ENCODE assay signal across 1 fruit fly cellular context in the genomic region with DNA sequence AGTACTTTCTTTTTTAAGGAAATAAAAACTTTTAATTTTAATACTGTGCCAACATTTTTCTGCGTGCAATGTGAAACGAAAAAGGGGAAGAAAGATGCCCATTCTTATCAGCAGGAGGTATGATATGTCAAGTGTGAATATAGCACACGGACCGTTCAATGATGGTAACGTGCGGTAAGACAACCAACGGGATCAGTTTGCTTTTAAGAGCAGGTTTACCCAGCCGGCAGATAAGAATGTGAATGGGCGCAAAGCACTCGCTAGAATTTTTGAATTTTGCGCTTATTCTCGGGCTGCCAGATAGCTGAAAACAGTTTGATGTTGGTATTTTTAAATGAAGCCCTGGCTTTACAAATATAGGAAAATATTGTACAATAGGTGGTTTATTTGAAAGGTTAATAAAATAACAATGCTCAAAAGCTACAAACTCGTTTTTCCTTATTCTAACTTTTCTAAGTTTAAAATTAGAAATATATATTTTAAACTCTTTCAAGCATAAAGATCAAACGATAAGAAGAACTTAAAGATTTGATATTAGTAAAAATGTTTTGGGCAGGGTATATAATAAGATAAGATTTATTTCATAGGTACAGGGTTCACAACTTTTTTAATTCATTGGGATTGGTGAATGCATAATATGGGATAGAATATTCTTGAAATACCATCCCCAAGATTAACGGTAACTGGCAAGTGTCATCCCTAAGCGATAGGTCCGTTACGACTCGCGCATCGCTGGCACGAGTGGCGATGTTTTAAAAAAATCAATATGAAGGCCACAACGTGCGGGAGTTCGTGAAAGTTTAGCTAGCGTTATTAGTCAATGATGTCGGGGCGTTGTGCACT.
TF ChIP-seq lines count a peak whose summit lies in the region.

A gene (plus strand): TSS at position 717 of the 843 bp plus-strand sequence.

TF ChIP-seq in whole organism, embryonic, 481 proteins besides CTCF, POLR2A, EP300 and RAD21 (continued from another document and continues in another):
- TF ChIP-seq hkb (optimal IDR thresholded peaks at IDR 0.05; lab: Kevin White, UChicago) = no peak
- no peak for TF ChIP-seq hkb (GFP tag; IDR thresholded peaks at IDR 0.05; lab: Robert Waterston, UW)
- peak; percentile 2 for TF ChIP-seq trem (tag; optimal IDR thresholded peaks at IDR 0.05; lab: Kevin White, UChicago)
- TF ChIP-seq CG7928 (GFP tag; optimal IDR thresholded peaks at IDR 0.05; lab: Kevin White, UChicago) = peak; percentile 80
- TF ChIP-seq maf-S (GFP tag; optimal IDR thresholded peaks at IDR 0.05; lab: Kevin White, UChicago) = no peak
- peak; percentile 41; the same call in 1 of the 2 replicates for TF ChIP-seq ato (GFP tag; IDR thresholded peaks at IDR 0.05; lab: Robert Waterston, UW; ENCODE audit: partially characterized antibody)
- TF ChIP-seq lmd (GFP tag; IDR thresholded peaks at IDR 0.05; lab: Robert Waterston, UW) = peak; percentile 34; the same call in 1 of the 2 replicates
- TF ChIP-seq CG34422 (GFP tag; IDR thresholded peaks at IDR 0.05; lab: Robert Waterston, UW) = peak; percentile 62; the same call in 2 of the 3 replicates
- peak; percentile 31 for TF ChIP-seq dmrt11E (tag; optimal IDR thresholded peaks at IDR 0.05; lab: Kevin White, UChicago)
- TF ChIP-seq sens-2 (GFP tag; IDR thresholded peaks at IDR 0.05; lab: Robert Waterston, UW) = no peak
- peak; percentile 45 for TF ChIP-seq CG15696 (tag; optimal IDR thresholded peaks at IDR 0.05; lab: Kevin White, UChicago)
- TF ChIP-seq CG33213 (GFP tag; optimal IDR thresholded peaks at IDR 0.05; lab: Kevin White, UChicago) = peak; percentile 5
- TF ChIP-seq dpn (GFP tag; optimal IDR thresholded peaks at IDR 0.05; lab: Kevin White, UChicago) = peak; percentile 27 to 61
- TF ChIP-seq amos (GFP tag; IDR thresholded peaks at IDR 0.05; lab: Robert Waterston, UW; ENCODE audit: partially characterized antibody) = peak; percentile 78
- TF ChIP-seq hb (GFP tag; IDR thresholded peaks at IDR 0.05; lab: Robert Waterston, UW; ENCODE audit: partially characterized antibody) = peak; percentile 74
- no peak for TF ChIP-seq CG10431 (GFP tag; optimal IDR thresholded peaks at IDR 0.05; lab: Kevin White, UChicago)
- peak; percentile 77 for TF ChIP-seq CG30403 (GFP tag; optimal IDR thresholded peaks at IDR 0.05; lab: Kevin White, UChicago)
- no peak for TF ChIP-seq CG3995 (GFP tag; optimal IDR thresholded peaks at IDR 0.05; lab: Kevin White, UChicago)
- TF ChIP-seq HLHmδ (GFP tag; optimal IDR thresholded peaks at IDR 0.05; lab: Kevin White, UChicago) = no peak
- TF ChIP-seq CG16815 (GFP tag; optimal IDR thresholded peaks at IDR 0.05; lab: Kevin White, UChicago) = no peak
- no peak for TF ChIP-seq CG3281 (GFP tag; optimal IDR thresholded peaks at IDR 0.05; lab: Kevin White, UChicago)
- TF ChIP-seq inv (GFP tag; IDR thresholded peaks at IDR 0.05; lab: Robert Waterston, UW; ENCODE audit: partially characterized antibody) = peak; percentile 63
- peak; percentile 52 for TF ChIP-seq stwl (tag; optimal IDR thresholded peaks at IDR 0.05; lab: Kevin White, UChicago)
- TF ChIP-seq PHDP (tag; optimal IDR thresholded peaks at IDR 0.05; lab: Kevin White, UChicago) = peak; percentile 36
- no peak for TF ChIP-seq peb (GFP tag; IDR thresholded peaks at IDR 0.05; lab: Robert Waterston, UW)
- TF ChIP-seq eyg (GFP tag; optimal IDR thresholded peaks at IDR 0.05; lab: Kevin White, UChicago) = no peak
- no peak for TF ChIP-seq Antp (GFP tag; optimal IDR thresholded peaks at IDR 0.05; lab: Kevin White, UChicago)
- no peak for TF ChIP-seq Asciz (GFP tag; optimal IDR thresholded peaks at IDR 0.05; lab: Kevin White, UChicago)
- no peak for TF ChIP-seq Dad (GFP tag; optimal IDR thresholded peaks at IDR 0.05; lab: Kevin White, UChicago)
- 0 out of 2 replicates have a peak, but pooled peaks have one; percentile 34 for TF ChIP-seq CG6689 (GFP tag; IDR thresholded peaks at IDR 0.05; lab: Robert Waterston, UW)
- peak; percentile 70 for TF ChIP-seq CG11456 (GFP tag; IDR thresholded peaks at IDR 0.05; lab: Robert Waterston, UW)
- TF ChIP-seq Elba2 (GFP tag; optimal IDR thresholded peaks at IDR 0.05; lab: Kevin White, UChicago) = no peak
- TF ChIP-seq ci (GFP tag; IDR thresholded peaks at IDR 0.05; lab: Robert Waterston, UW) = no peak
- TF ChIP-seq CG6813 (GFP tag; optimal IDR thresholded peaks at IDR 0.05; lab: Kevin White, UChicago) = no peak
- no peak for TF ChIP-seq dati (GFP tag; IDR thresholded peaks at IDR 0.05; lab: Robert Waterston, UW)
- TF ChIP-seq Nf-YB (GFP tag; optimal IDR thresholded peaks at IDR 0.05; lab: Kevin White, UChicago) = no peak
- no peak for TF ChIP-seq Hand (GFP tag; optimal IDR thresholded peaks at IDR 0.05; lab: Kevin White, UChicago)
- TF ChIP-seq usp (GFP tag; optimal IDR thresholded peaks at IDR 0.05; lab: Kevin White, UChicago) = no peak
- peak; percentile 58 for TF ChIP-seq CG10462 (GFP tag; optimal IDR thresholded peaks at IDR 0.05; lab: Kevin White, UChicago)
- TF ChIP-seq CG31441 (GFP tag; IDR thresholded peaks at IDR 0.05; lab: Robert Waterston, UW) = no peak
- no peak for TF ChIP-seq CG4617 (GFP tag; optimal IDR thresholded peaks at IDR 0.05; lab: Kevin White, UChicago; ENCODE audit: borderline replicate concordance)
- peak; percentile 68 for TF ChIP-seq CG1602 (GFP tag; optimal IDR thresholded peaks at IDR 0.05; lab: Kevin White, UChicago)
- peak; percentile 86 for TF ChIP-seq Dll (GFP tag; IDR thresholded peaks at IDR 0.05; lab: Robert Waterston, UW; ENCODE audit: partially characterized antibody)
- peak; percentile 22 for TF ChIP-seq Deaf1 (tag; optimal IDR thresholded peaks at IDR 0.05; lab: Kevin White, UChicago)
- no peak for TF ChIP-seq CG9876 (GFP tag; optimal IDR thresholded peaks at IDR 0.05; lab: Kevin White, UChicago)
- TF ChIP-seq sd (tag; optimal IDR thresholded peaks at IDR 0.05; lab: Kevin White, UChicago) = no peak
- TF ChIP-seq br (optimal IDR thresholded peaks at IDR 0.05; lab: Kevin White, UChicago) = no peak
- TF ChIP-seq CG10209 (GFP tag; optimal IDR thresholded peaks at IDR 0.05; lab: Kevin White, UChicago) = peak; percentile 16
- TF ChIP-seq Hmr (GFP tag; optimal IDR thresholded peaks at IDR 0.05; lab: Kevin White, UChicago) = peak; percentile 53
- TF ChIP-seq Atf3 (GFP tag; optimal IDR thresholded peaks at IDR 0.05; lab: Kevin White, UChicago) = peak; percentile 18
- TF ChIP-seq zf30C (GFP tag; optimal IDR thresholded peaks at IDR 0.05; lab: Kevin White, UChicago) = no peak
- TF ChIP-seq CG31224 (GFP tag; IDR thresholded peaks at IDR 0.05; lab: Robert Waterston, UW) = no peak; the same call in 1 of the 2 replicates
- no peak for TF ChIP-seq Drgx (GFP tag; IDR thresholded peaks at IDR 0.05; lab: Robert Waterston, UW)
- TF ChIP-seq CG10654 (GFP tag; optimal IDR thresholded peaks at IDR 0.05; lab: Kevin White, UChicago) = peak; percentile 17
- 0 out of 2 replicates have a peak, but pooled peaks have one; percentile 37 for TF ChIP-seq Dref (GFP tag; IDR thresholded peaks at IDR 0.05; lab: Robert Waterston, UW)
- TF ChIP-seq ranshi (GFP tag; IDR thresholded peaks at IDR 0.05; lab: Robert Waterston, UW) = peak; percentile 34; the same call in 1 of the 2 replicates
- peak; percentile 31 for TF ChIP-seq CG7556 (GFP tag; optimal IDR thresholded peaks at IDR 0.05; lab: Kevin White, UChicago)
- peak; percentile 36 for TF ChIP-seq CG8944 (GFP tag; optimal IDR thresholded peaks at IDR 0.05; lab: Kevin White, UChicago)
- TF ChIP-seq sisA (GFP tag; IDR thresholded peaks at IDR 0.05; lab: Robert Waterston, UW) = peak; percentile 47
- TF ChIP-seq Oli (tag; optimal IDR thresholded peaks at IDR 0.05; lab: Kevin White, UChicago) = no peak
- TF ChIP-seq CG17568 (GFP tag; optimal IDR thresholded peaks at IDR 0.05; lab: Kevin White, UChicago) = no peak
- no peak for TF ChIP-seq YL-1 (GFP tag; optimal IDR thresholded peaks at IDR 0.05; lab: Kevin White, UChicago)
- TF ChIP-seq vfl (GFP tag; optimal IDR thresholded peaks at IDR 0.05; lab: Kevin White, UChicago) = no peak
- no peak for TF ChIP-seq ham (GFP tag; IDR thresholded peaks at IDR 0.05; lab: Robert Waterston, UW)
- TF ChIP-seq twi (tag; optimal IDR thresholded peaks at IDR 0.05; lab: Kevin White, UChicago) = no peak
- no peak for TF ChIP-seq Dfd (GFP tag; optimal IDR thresholded peaks at IDR 0.05; lab: Kevin White, UChicago)
- peak; percentile 20 for TF ChIP-seq gfzf (GFP tag; optimal IDR thresholded peaks at IDR 0.05; lab: Kevin White, UChicago)
- TF ChIP-seq CG17912 (GFP tag; optimal IDR thresholded peaks at IDR 0.05; lab: Kevin White, UChicago) = no peak
- peak; percentile 68 for TF ChIP-seq tin (GFP tag; optimal IDR thresholded peaks at IDR 0.05; lab: Kevin White, UChicago)
- TF ChIP-seq HLH4C (GFP tag; IDR thresholded peaks at IDR 0.05; lab: Robert Waterston, UW; ENCODE audit: partially characterized antibody) = peak; percentile 76
- peak; percentile 38 for TF ChIP-seq CG12942 (GFP tag; optimal IDR thresholded peaks at IDR 0.05; lab: Kevin White, UChicago)
- no peak for TF ChIP-seq Taf1 (GFP tag; IDR thresholded peaks at IDR 0.05; lab: Robert Waterston, UW)
- TF ChIP-seq Aef1 (GFP tag; IDR thresholded peaks at IDR 0.05; lab: Robert Waterston, UW) = peak; percentile 65
- peak; percentile 46 for TF ChIP-seq CG18262 (tag; optimal IDR thresholded peaks at IDR 0.05; lab: Kevin White, UChicago)
- TF ChIP-seq odd (GFP tag; optimal IDR thresholded peaks at IDR 0.05; lab: Kevin White, UChicago) = no peak
- TF ChIP-seq zfh1 (GFP tag; IDR thresholded peaks at IDR 0.05; lab: Robert Waterston, UW) = peak; percentile 55
- 0 out of 2 replicates have a peak, but pooled peaks have one; percentile 11 for TF ChIP-seq Atf6 (GFP tag; IDR thresholded peaks at IDR 0.05; lab: Robert Waterston, UW)
- TF ChIP-seq her (GFP tag; optimal IDR thresholded peaks at IDR 0.05; lab: Kevin White, UChicago) = no peak
- TF ChIP-seq seq (GFP tag; IDR thresholded peaks at IDR 0.05; lab: Robert Waterston, UW) = no peak
- TF ChIP-seq ro (GFP tag; IDR thresholded peaks at IDR 0.05; lab: Robert Waterston, UW) = peak; percentile 29; the same call in 1 of the 2 replicates
- peak; percentile 23; the same call in 1 of the 2 replicates for TF ChIP-seq HLH3B (GFP tag; IDR thresholded peaks at IDR 0.05; lab: Robert Waterston, UW)
- no peak for TF ChIP-seq pan (optimal IDR thresholded peaks at IDR 0.05; lab: Kevin White, UChicago)
- peak in 1 of 2 experiments; percentile 71 for TF ChIP-seq pan (GFP tag; optimal IDR thresholded peaks at IDR 0.05 in 1 of 2, IDR thresholded peaks at IDR 0.05 in 1 of 2)
- no peak for TF ChIP-seq pb (GFP tag; optimal IDR thresholded peaks at IDR 0.05; lab: Kevin White, UChicago)
- TF ChIP-seq CG12236 (GFP tag; optimal IDR thresholded peaks at IDR 0.05; lab: Kevin White, UChicago) = no peak
- TF ChIP-seq toy (GFP tag; IDR thresholded peaks at IDR 0.05; lab: Robert Waterston, UW) = no peak
- TF ChIP-seq psq (GFP tag; optimal IDR thresholded peaks at IDR 0.05; lab: Kevin White, UChicago) = no peak
- TF ChIP-seq cas (GFP tag; IDR thresholded peaks at IDR 0.05; lab: Robert Waterston, UW) = no peak
- no peak for TF ChIP-seq bcd (GFP tag; optimal IDR thresholded peaks at IDR 0.05; lab: Kevin White, UChicago)
- peak; percentile 11 for TF ChIP-seq dm (GFP tag; optimal IDR thresholded peaks at IDR 0.05; lab: Kevin White, UChicago)
- peak; percentile 33 for TF ChIP-seq CG8388 (GFP tag; optimal IDR thresholded peaks at IDR 0.05; lab: Kevin White, UChicago)
- no peak for TF ChIP-seq trh (GFP tag; optimal IDR thresholded peaks at IDR 0.05; lab: Kevin White, UChicago)
- TF ChIP-seq CG8281 (tag; optimal IDR thresholded peaks at IDR 0.05; lab: Kevin White, UChicago) = no peak
- TF ChIP-seq ATbp (GFP tag; optimal IDR thresholded peaks at IDR 0.05; lab: Kevin White, UChicago) = no peak
- peak; percentile 59; the same call in 1 of the 2 replicates for TF ChIP-seq nerfin-2 (GFP tag; IDR thresholded peaks at IDR 0.05; lab: Robert Waterston, UW; ENCODE audit: partially characterized antibody)
- no peak for TF ChIP-seq croc (GFP tag; conservative IDR thresholded peaks at IDR 0.05; lab: Robert Waterston, UW)
- no peak for TF ChIP-seq Eip74EF (GFP tag; optimal IDR thresholded peaks at IDR 0.05; lab: Kevin White, UChicago)
- TF ChIP-seq Jarid2 (GFP tag; optimal IDR thresholded peaks at IDR 0.05; lab: Kevin White, UChicago) = no peak
- peak; percentile 99 for TF ChIP-seq onecut (GFP tag; IDR thresholded peaks at IDR 0.05; lab: Robert Waterston, UW)
- TF ChIP-seq CG17186 (GFP tag; optimal IDR thresholded peaks at IDR 0.05; lab: Kevin White, UChicago) = no peak
- TF ChIP-seq nerfin-1 (tag; optimal IDR thresholded peaks at IDR 0.05; lab: Kevin White, UChicago) = peak; percentile 11
- peak; percentile 63 for TF ChIP-seq CG9727 (GFP tag; optimal IDR thresholded peaks at IDR 0.05; lab: Kevin White, UChicago)
- TF ChIP-seq CG13123 (GFP tag; optimal IDR thresholded peaks at IDR 0.05; lab: Kevin White, UChicago) = peak; percentile 18
- peak; percentile 10 for TF ChIP-seq CG9437 (GFP tag; optimal IDR thresholded peaks at IDR 0.05; lab: Kevin White, UChicago)
- TF ChIP-seq jigr1 (GFP tag; IDR thresholded peaks at IDR 0.05; lab: Robert Waterston, UW) = no peak
- no peak for TF ChIP-seq CG33557 (GFP tag; optimal IDR thresholded peaks at IDR 0.05; lab: Kevin White, UChicago)
- TF ChIP-seq CG2129 (GFP tag; IDR thresholded peaks at IDR 0.05; lab: Robert Waterston, UW; ENCODE audit: partially characterized antibody) = peak; percentile 49
- TF ChIP-seq Kr (GFP tag; optimal IDR thresholded peaks at IDR 0.05; lab: Kevin White, UChicago) = no peak
- no peak for TF ChIP-seq CG18476 (GFP tag; optimal IDR thresholded peaks at IDR 0.05; lab: Kevin White, UChicago)
- TF ChIP-seq h (optimal IDR thresholded peaks at IDR 0.05; lab: Kevin White, UChicago) = no peak
- TF ChIP-seq ab (GFP tag; optimal IDR thresholded peaks at IDR 0.05; lab: Kevin White, UChicago) = peak; percentile 33
- no peak for TF ChIP-seq salm (tag; optimal IDR thresholded peaks at IDR 0.05; lab: Kevin White, UChicago)
- no peak for TF ChIP-seq fd102C (GFP tag; optimal IDR thresholded peaks at IDR 0.05; lab: Kevin White, UChicago)
- no peak for TF ChIP-seq CG3838 (GFP tag; optimal IDR thresholded peaks at IDR 0.05; lab: Kevin White, UChicago)
- no peak for TF ChIP-seq bigmax (GFP tag; optimal IDR thresholded peaks at IDR 0.05; lab: Kevin White, UChicago)
- TF ChIP-seq CG32767 (GFP tag; IDR thresholded peaks at IDR 0.05; lab: Robert Waterston, UW) = no peak
- TF ChIP-seq CG2889 (GFP tag; IDR thresholded peaks at IDR 0.05; lab: Robert Waterston, UW) = peak; percentile 42; the same call in 2 of the 3 replicates
- TF ChIP-seq Oaz (GFP tag; IDR thresholded peaks at IDR 0.05; lab: Robert Waterston, UW) = 0 out of 2 replicates have a peak, but pooled peaks have one; percentile 22
- peak; percentile 35 for TF ChIP-seq Blimp-1 (GFP tag; optimal IDR thresholded peaks at IDR 0.05; lab: Kevin White, UChicago)
- peak; percentile 11 for TF ChIP-seq CG12299 (tag; optimal IDR thresholded peaks at IDR 0.05; lab: Kevin White, UChicago)
